Fruit fly (Drosophila melanogaster): ENCODE results near the gene atms.

Gene atms

DNA sequence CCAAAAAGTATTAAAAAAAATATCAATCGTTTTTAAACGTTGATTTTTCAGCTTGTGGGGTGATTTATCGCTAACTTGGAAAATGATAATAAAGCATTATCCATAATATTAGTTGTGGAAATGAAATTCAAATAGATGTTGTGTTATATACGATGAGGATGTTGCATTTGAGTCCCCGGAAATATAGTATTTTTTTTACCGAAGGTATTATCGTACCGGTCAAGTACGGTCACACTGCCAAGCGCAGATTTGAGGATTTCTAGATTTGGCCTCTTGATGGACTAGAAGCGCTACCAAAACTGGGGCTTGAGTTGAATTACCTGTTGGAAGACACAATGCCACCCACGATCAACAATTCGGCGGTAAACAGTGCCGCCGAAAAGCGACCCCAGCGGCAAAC, 25.5 kb downstream of the atms start (continued):
- TF ChIP-seq CG17359 (tag; optimal IDR thresholded peaks at IDR 0.05) = peak; percentile 54
- TF ChIP-seq CG11504 (tag; optimal IDR thresholded peaks at IDR 0.05) = no peak
- TF ChIP-seq Nf-YC (tag; optimal IDR thresholded peaks at IDR 0.05) = no peak
- peak; percentile 24 for TF ChIP-seq mam (GFP tag; optimal IDR thresholded peaks at IDR 0.05)
- peak; percentile 59 for TF ChIP-seq CG32532 (GFP tag; IDR thresholded peaks at IDR 0.05)
- no peak for TF ChIP-seq lov (optimal IDR thresholded peaks at IDR 0.05)
- no peak for TF ChIP-seq lov (GFP tag; IDR thresholded peaks at IDR 0.05)
- TF ChIP-seq CG10267 (tag; optimal IDR thresholded peaks at IDR 0.05) = peak; percentile 43
- TF ChIP-seq Sin3A (optimal IDR thresholded peaks at IDR 0.05) = peak; percentile 32
- TF ChIP-seq exex (tag; optimal IDR thresholded peaks at IDR 0.05) = no peak
- peak; percentile 14 for TF ChIP-seq pho (GFP tag; optimal IDR thresholded peaks at IDR 0.05)
- TF ChIP-seq CG11398 (GFP tag; optimal IDR thresholded peaks at IDR 0.05) = no peak
- TF ChIP-seq CG13624 (GFP tag; optimal IDR thresholded peaks at IDR 0.05) = peak; percentile 30
- peak; percentile 66 for TF ChIP-seq YL-1 (GFP tag; optimal IDR thresholded peaks at IDR 0.05)
- no peak for TF ChIP-seq Max (GFP tag; optimal IDR thresholded peaks at IDR 0.05)
- TF ChIP-seq CG12236 (GFP tag; optimal IDR thresholded peaks at IDR 0.05) = no peak
- TF ChIP-seq fd102C (GFP tag; optimal IDR thresholded peaks at IDR 0.05) = no peak
- no peak for TF ChIP-seq gcm2 (GFP tag; optimal IDR thresholded peaks at IDR 0.05)
- TF ChIP-seq Doc2 (GFP tag; IDR thresholded peaks at IDR 0.05) = no peak
- TF ChIP-seq CG10209 (GFP tag; optimal IDR thresholded peaks at IDR 0.05) = peak; percentile 16
- peak; percentile 93 for TF ChIP-seq sens (GFP tag)
- 0 out of 2 replicates have a peak, but pooled peaks have one; percentile 25 for TF ChIP-seq amos (GFP tag; IDR thresholded peaks at IDR 0.05; ENCODE audit: partially characterized antibody)
- no peak for TF ChIP-seq CG11560 (tag; IDR thresholded peaks at IDR 0.05)
- TF ChIP-seq NC2α (GFP tag; optimal IDR thresholded peaks at IDR 0.05) = no peak
- TF ChIP-seq CG7786 (GFP tag; optimal IDR thresholded peaks at IDR 0.05) = peak; percentile 24
- TF ChIP-seq Chrac-16 (GFP tag; optimal IDR thresholded peaks at IDR 0.05) = peak; percentile 32
- no peak for TF ChIP-seq CG31388 (GFP tag; optimal IDR thresholded peaks at IDR 0.05)
- TF ChIP-seq Meics (GFP tag; optimal IDR thresholded peaks at IDR 0.05) = peak; percentile 53
- TF ChIP-seq CG3995 (GFP tag; optimal IDR thresholded peaks at IDR 0.05) = peak; percentile 34
- TF ChIP-seq nerfin-1 (tag; optimal IDR thresholded peaks at IDR 0.05) = no peak
- peak; percentile 26 for TF ChIP-seq CG8924 (tag; optimal IDR thresholded peaks at IDR 0.05)
- peak; percentile 19 for TF ChIP-seq CG15514 (GFP tag; optimal IDR thresholded peaks at IDR 0.05)
- peak; percentile 37 for TF ChIP-seq lilli (GFP tag; optimal IDR thresholded peaks at IDR 0.05)
- peak; percentile 57; the same call in 1 of the 3 replicates for TF ChIP-seq ken (GFP tag; IDR thresholded peaks at IDR 0.05)
- no peak for TF ChIP-seq Optix (GFP tag; IDR thresholded peaks at IDR 0.05)
- TF ChIP-seq CG15269 (tag; optimal IDR thresholded peaks at IDR 0.05) = no peak
- peak; percentile 42 for TF ChIP-seq Dp (GFP tag; optimal IDR thresholded peaks at IDR 0.05)
- TF ChIP-seq E2f1 (GFP tag; IDR thresholded peaks at IDR 0.05) = no peak
- TF ChIP-seq Fer2 (tag; optimal IDR thresholded peaks at IDR 0.05) = peak; percentile 32
- peak; percentile 79 for TF ChIP-seq CG4617 (GFP tag; optimal IDR thresholded peaks at IDR 0.05; ENCODE audit: borderline replicate concordance)
- TF ChIP-seq Ets97D (GFP tag; optimal IDR thresholded peaks at IDR 0.05) = peak; percentile 68
- TF ChIP-seq Poxn (GFP tag; IDR thresholded peaks at IDR 0.05) = no peak
- TF ChIP-seq ttk (GFP tag; IDR thresholded peaks at IDR 0.05) = no peak
- TF ChIP-seq HLH54F (GFP tag; optimal IDR thresholded peaks at IDR 0.05) = peak; percentile 15
- peak in 1 of 2 experiments; percentile 24 for TF ChIP-seq Pdp1 (GFP tag; optimal IDR thresholded peaks at IDR 0.05)
- no peak for TF ChIP-seq CG7928 (GFP tag; optimal IDR thresholded peaks at IDR 0.05)
- TF ChIP-seq CG32772 (GFP tag; IDR thresholded peaks at IDR 0.05) = no peak
- no peak for TF ChIP-seq CG10431 (GFP tag; optimal IDR thresholded peaks at IDR 0.05)
- TF ChIP-seq vnd (GFP tag; IDR thresholded peaks at IDR 0.05; ENCODE audit: partially characterized antibody) = no peak
- TF ChIP-seq nerfin-2 (GFP tag; IDR thresholded peaks at IDR 0.05; ENCODE audit: partially characterized antibody) = no peak
- TF ChIP-seq pros (GFP tag; optimal IDR thresholded peaks at IDR 0.05) = no peak
- TF ChIP-seq Ets65A (GFP tag) = no peak
